Fruit fly (Drosophila melanogaster): Measurements from ENCODE around the gene Osi24.

DNA sequence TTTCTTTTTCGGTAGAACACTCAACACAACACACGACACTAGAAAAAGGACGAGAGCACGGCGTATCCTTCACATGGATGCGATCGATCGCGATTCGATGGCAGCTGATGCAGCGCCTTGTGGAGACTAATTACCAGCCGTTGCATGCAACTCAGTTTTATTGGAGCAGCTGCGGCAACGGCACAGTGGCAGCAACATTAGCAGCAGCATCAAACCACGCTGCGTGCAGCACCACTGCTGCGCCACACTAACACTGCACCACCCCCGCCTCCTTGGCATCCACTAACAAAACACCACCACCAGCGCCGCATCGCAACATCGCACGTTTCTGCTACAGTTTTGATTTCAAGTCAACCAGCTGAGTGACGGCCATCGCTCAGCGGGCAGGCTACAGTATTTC is 23.1 kb downstream of the Osi24 start, which contains the start of gene Osi4:
- TF ChIP-seq Sin3A (optimal IDR thresholded peaks at IDR 0.05) (no peak), ttk (optimal IDR thresholded peaks at IDR 0.05) (no peak), insv (optimal IDR thresholded peaks at IDR 0.05) (no peak), Myc (optimal IDR thresholded peaks at IDR 0.05) (no peak), h (optimal IDR thresholded peaks at IDR 0.05) (no peak)

All from Kc167 (cell line).